Fruit fly (Drosophila melanogaster) whole organism, embryonic: Measurements from ENCODE around the gene Pgd.

ENCODE experiments used
- CG10565 ChIP-seq: fragments of 200-800 bp; sonication (Bioruptor generic); optimal IDR thresholded peaks from 3 replicates; lab custom pipeline; 2016; ENCODE audit warnings: missing biosample characterization, mild to moderate bottlenecking, missing genetic modification characterization
- CG11696 ChIP-seq: fragments of 200-800 bp; sonication (Bioruptor generic); IDR thresholded peaks from 2 replicates; pipeline ENCODE4 v1.3.6; 2022; ENCODE audit warnings: missing biosample characterization, missing genetic modification characterization
- CG14441 ChIP-seq: fragments of 200-800 bp; sonication (Bioruptor generic); IDR thresholded peaks from 2 replicates; pipeline ENCODE4 v1.3.6; 2022; ENCODE audit warnings: missing biosample characterization, missing genetic modification characterization
- CG15696 ChIP-seq: fragments of 200-800 bp; sonication (Bioruptor generic); optimal IDR thresholded peaks from 2 replicates; lab custom pipeline; 2019; ENCODE audit warnings: missing biosample characterization, mild to moderate bottlenecking, missing genetic modification characterization, moderate library complexity
- CG17359 ChIP-seq: fragments of 200-800 bp; sonication (Bioruptor generic); optimal IDR thresholded peaks from 3 replicates; lab custom pipeline; 2018; ENCODE audit warnings: missing biosample characterization, mild to moderate bottlenecking, missing genetic modification characterization, moderate library complexity
- CG2202 ChIP-seq: fragments of 200-800 bp; sonication (Bioruptor generic); optimal IDR thresholded peaks from 2 replicates; lab custom pipeline; 2018; ENCODE audit warnings: missing biosample characterization, mild to moderate bottlenecking, missing genetic modification characterization
- CG31365 ChIP-seq: fragments of 200-800 bp; sonication (Bioruptor generic); optimal IDR thresholded peaks from 2 replicates; lab custom pipeline; 2018; ENCODE audit warnings: missing biosample characterization, mild to moderate bottlenecking, missing genetic modification characterization
- CG4424 ChIP-seq: fragments of 200-800 bp; sonication (Bioruptor generic); optimal IDR thresholded peaks from 3 replicates; lab custom pipeline; 2016; ENCODE audit warnings: missing biosample characterization, missing genetic modification characterization
- CG6689 ChIP-seq: fragments of 200-800 bp; sonication (Bioruptor generic); IDR thresholded peaks from 2 replicates; pipeline ENCODE4 v1.3.6; 2022; ENCODE audit warnings: missing biosample characterization, missing genetic modification characterization
- CG8281 ChIP-seq: fragments of 200-800 bp; sonication (Bioruptor generic); optimal IDR thresholded peaks from 2 replicates; lab custom pipeline; 2018; ENCODE audit warnings: missing biosample characterization, mild to moderate bottlenecking, missing genetic modification characterization, moderate library complexity
- CG8290 ChIP-seq, 3 experiments: fragments of 200-800 bp; sonication (Bioruptor generic); optimal IDR thresholded peaks; 2 replicates each; lab custom pipeline; 2016 to 2019; ENCODE audit warnings: missing biosample characterization in 3 of 3, missing genetic modification characterization in 3 of 3, mild to moderate bottlenecking in 2 of 3, moderate library complexity in 1 of 3
- CG8359 ChIP-seq: fragments of 200-800 bp; sonication (Bioruptor generic); optimal IDR thresholded peaks from 2 replicates; lab custom pipeline; 2017; ENCODE audit warnings: missing biosample characterization, mild to moderate bottlenecking, missing genetic modification characterization, borderline replicate concordance
- CG9932 ChIP-seq: fragments of 200-800 bp; sonication (Bioruptor generic); IDR thresholded peaks from 2 replicates; pipeline ENCODE4 v1.3.6; 2022; ENCODE audit warnings: missing biosample characterization, missing genetic modification characterization
- Dfd ChIP-seq, 2 experiments: fragments of >200 bp; optimal IDR thresholded peaks; 2 replicates each; lab custom pipeline; 2017; ENCODE audit warnings: missing biosample characterization in 2 of 2, missing genetic modification characterization in 2 of 2
- Drgx ChIP-seq: fragments of 200-800 bp; sonication (Bioruptor generic); IDR thresholded peaks from 2 replicates; pipeline ENCODE4 v1.3.6; 2022; ENCODE audit warnings: missing biosample characterization, missing genetic modification characterization
- E2f1 ChIP-seq: fragments of 200-800 bp; sonication (Bioruptor generic); IDR thresholded peaks from 2 replicates; pipeline ENCODE4 v1.3.6; 2022; ENCODE audit warnings: missing biosample characterization, missing genetic modification characterization
- Ets65A ChIP-seq: fragments of 200-800 bp; sonication (Bioruptor generic); peaks from one replicate; lab custom pipeline; 2016; ENCODE audit warnings: missing biosample characterization, missing genetic modification characterization
- MBD-R2 ChIP-seq: fragments of 200-800 bp; sonication (Bioruptor generic); IDR thresholded peaks from 2 replicates; pipeline ENCODE4 v1.3.6; 2022; ENCODE audit warnings: missing biosample characterization, missing genetic modification characterization
- Med ChIP-seq: fragments of 200-800 bp; sonication (Bioruptor generic); peaks from one replicate; lab custom pipeline; 2016; ENCODE audit warnings: missing biosample characterization, missing genetic modification characterization, mild to moderate bottlenecking, inconsistent platforms, moderate library complexity
- Ptx1 ChIP-seq: fragments of 200-800 bp; sonication (Bioruptor generic); IDR thresholded peaks from 2 replicates; pipeline ENCODE4 v1.3.6; 2022; ENCODE audit warnings: missing biosample characterization, missing genetic modification characterization
- Side ChIP-seq: fragments of 200-800 bp; sonication (Bioruptor generic); optimal IDR thresholded peaks from 2 replicates; lab custom pipeline; 2016; ENCODE audit warnings: missing biosample characterization, missing genetic modification characterization
- Ssrp ChIP-seq: fragments of 200-800 bp; sonication (Bioruptor generic); optimal IDR thresholded peaks from 2 replicates; lab custom pipeline; 2018; ENCODE audit warnings: missing biosample characterization, mild to moderate bottlenecking, missing genetic modification characterization, moderate library complexity
- Tbp ChIP-seq: fragments of >200 bp; optimal IDR thresholded peaks from 2 replicates; lab custom pipeline; 2018; ENCODE audit warnings: missing biosample characterization, missing genetic modification characterization
- Xbp1 ChIP-seq: fragments of 200-800 bp; sonication (Bioruptor generic); optimal IDR thresholded peaks from 3 replicates; lab custom pipeline; 2016; ENCODE audit warnings: missing biosample characterization, mild to moderate bottlenecking, missing genetic modification characterization
- Xrp1 ChIP-seq: fragments of 200-800 bp; sonication (Bioruptor generic); IDR thresholded peaks from 2 replicates; pipeline ENCODE4 v1.3.6; 2022; ENCODE audit warnings: missing biosample characterization, missing genetic modification characterization
- crp ChIP-seq, 2 experiments: fragments of 200-800 bp; sonication (Bioruptor generic); optimal IDR thresholded peaks; 2 replicates in 1 of 2; 3 replicates in 1 of 2; lab custom pipeline; 2017; ENCODE audit warnings: missing biosample characterization in 2 of 2, missing genetic modification characterization in 2 of 2, mild to moderate bottlenecking in 1 of 2, moderate library complexity in 1 of 2
- dysf ChIP-seq: fragments of 200-800 bp; sonication (Bioruptor generic); IDR thresholded peaks from 3 replicates; pipeline ENCODE4 v1.3.6; 2022; ENCODE audit warnings: missing biosample characterization, missing genetic modification characterization
- esg ChIP-seq: fragments of 200-800 bp; sonication (Bioruptor generic); conservative IDR thresholded peaks from 2 replicates; pipeline ENCODE4 v1.3.6; 2022; ENCODE audit warnings: missing biosample characterization, missing genetic modification characterization
- grau ChIP-seq: fragments of 200-800 bp; optimal IDR thresholded peaks from 3 replicates; lab custom pipeline; 2019; ENCODE audit warnings: missing biosample characterization, mild to moderate bottlenecking, missing genetic modification characterization, moderate library complexity
- lmd ChIP-seq: fragments of 200-800 bp; sonication (Bioruptor generic); IDR thresholded peaks from 2 replicates; pipeline ENCODE4 v1.3.6; 2022; ENCODE audit warnings: missing biosample characterization, missing genetic modification characterization
- ranshi ChIP-seq: fragments of 200-800 bp; sonication (Bioruptor generic); IDR thresholded peaks from 2 replicates; pipeline ENCODE4 v1.3.6; 2022; ENCODE audit warnings: missing biosample characterization, missing genetic modification characterization
- row ChIP-seq: fragments of 200-800 bp; sonication (Bioruptor generic); IDR thresholded peaks from 3 replicates; pipeline ENCODE4 v1.3.6; 2022; ENCODE audit warnings: missing biosample characterization, missing genetic modification characterization
- sens-2 ChIP-seq: fragments of 200-800 bp; sonication (Bioruptor generic); IDR thresholded peaks from 2 replicates; pipeline ENCODE4 v1.3.6; 2022; ENCODE audit warnings: missing biosample characterization, missing genetic modification characterization
- tin ChIP-seq: fragments of 200-800 bp; sonication (Bioruptor generic); optimal IDR thresholded peaks from 3 replicates; lab custom pipeline; 2016; ENCODE audit warnings: missing biosample characterization, missing genetic modification characterization
- vvl ChIP-seq: fragments of 200-800 bp; sonication (Bioruptor generic); IDR thresholded peaks from 2 replicates; pipeline ENCODE4 v1.3.6; 2022; ENCODE audit warnings: missing biosample characterization, missing genetic modification characterization
- zen ChIP-seq: fragments of 200-800 bp; sonication (Bioruptor generic); optimal IDR thresholded peaks from 3 replicates; lab custom pipeline; 2018; ENCODE audit warnings: missing biosample characterization, mild to moderate bottlenecking, missing genetic modification characterization, moderate library complexity
- zfh1 ChIP-seq: fragments of 200-800 bp; sonication (Bioruptor generic); IDR thresholded peaks from 3 replicates; pipeline ENCODE4 v1.3.6; 2022; ENCODE audit warnings: missing biosample characterization, missing genetic modification characterization

Pgd gene

dm6 chrX:2106367-2106766 lies 38.6 kb upstream of the Pgd start (continued):
- no peak for TF ChIP-seq crp (GFP tag; optimal IDR thresholded peaks at IDR 0.05; lab: Kevin White, UChicago)
- TF ChIP-seq Side: no peak
- TF ChIP-seq CG2202 (tag; lab: Kevin White, UChicago): no peak
- TF ChIP-seq, all 482 proteins: peak for 22

dm6 chrX:2107782-2108409 lies 37.0 kb upstream of the Pgd start:
- TF ChIP-seq Drgx (GFP tag; lab: Robert Waterston, UW): peak; percentile 91
- TF ChIP-seq sens-2 (GFP tag; lab: Robert Waterston, UW): no peak
- peak; percentile 7 for TF ChIP-seq CG17359
- TF ChIP-seq Ptx1 (GFP tag; lab: Robert Waterston, UW): peak; percentile 31; the same call in 1 of the 2 replicates
- peak; percentile 43; the same call in 2 of the 3 replicates for TF ChIP-seq row
- 0 out of 2 replicates have a peak, but pooled peaks have one; percentile 19 for TF ChIP-seq lmd (GFP tag; lab: Robert Waterston, UW)
- 0 out of 2 replicates have a peak, but pooled peaks have one; percentile 12 for TF ChIP-seq CG9932
- peak; percentile 27; the same call in 1 of the 2 replicates for TF ChIP-seq CG14441 (GFP tag; lab: Robert Waterston, UW)
- peak; percentile 65 for TF ChIP-seq CG8281
- TF ChIP-seq CG8359 (GFP tag; lab: Kevin White, UChicago): no peak
- no peak for TF ChIP-seq CG10565 (GFP tag; lab: Kevin White, UChicago)
- peak; percentile 60 for TF ChIP-seq grau (tag; lab: Kevin White, UChicago)
- peak; percentile 31; the same call in 1 of the 3 replicates for TF ChIP-seq dysf
- peak; percentile 3 for TF ChIP-seq Xbp1 (GFP tag; lab: Kevin White, UChicago)
- 0 out of 2 replicates have a peak, but pooled peaks have one; percentile 7 for TF ChIP-seq E2f1 (GFP tag; lab: Robert Waterston, UW)
- no peak for TF ChIP-seq zen (tag; lab: Kevin White, UChicago)
- TF ChIP-seq vvl (GFP tag; lab: Robert Waterston, UW): 0 out of 2 replicates have a peak, but pooled peaks have one; percentile 38

dm6 chrX:2108639-2109038 lies 36.3 kb upstream of the Pgd start:
- peak; percentile 36; the same call in 1 of the 2 replicates for TF ChIP-seq ranshi
- peak; percentile 9 for TF ChIP-seq tin (GFP tag; lab: Kevin White, UChicago)
- peak; percentile 72 for TF ChIP-seq CG31365 (tag; lab: Kevin White, UChicago)
- TF ChIP-seq CG15696 (tag; lab: Kevin White, UChicago): peak; percentile 24
- TF ChIP-seq MBD-R2 (GFP tag; lab: Robert Waterston, UW): no peak
- no peak for TF ChIP-seq Tbp (GFP tag; lab: Kevin White, UChicago)
- peak; percentile 48; the same call in 1 of the 3 replicates for TF ChIP-seq zfh1 (GFP tag; lab: Robert Waterston, UW)
- 0 out of 2 replicates have a peak, but pooled peaks have one; percentile 21 for TF ChIP-seq CG6689 (GFP tag; lab: Robert Waterston, UW)
- TF ChIP-seq Drgx (GFP tag; lab: Robert Waterston, UW): peak; percentile 81
- peak; percentile 76 for TF ChIP-seq Ets65A (GFP tag; lab: Kevin White, UChicago)
- peak; percentile 49 for TF ChIP-seq CG8290 (GFP tag; optimal IDR thresholded peaks at IDR 0.05; lab: Kevin White, UChicago)
- no peak for TF ChIP-seq CG8290 (tag; optimal IDR thresholded peaks at IDR 0.05; lab: Kevin White, UChicago)
- TF ChIP-seq CG11696: no peak
- TF ChIP-seq Med (GFP tag; lab: Kevin White, UChicago): peak; percentile 66
- TF ChIP-seq CG4424: no peak
- TF ChIP-seq esg (GFP tag; lab: Robert Waterston, UW): 0 out of 2 replicates have a peak, but pooled peaks have one; percentile 10
- no peak for TF ChIP-seq Ssrp
- peak; percentile 46 for TF ChIP-seq grau (tag; lab: Kevin White, UChicago)
- TF ChIP-seq CG2202 (tag; lab: Kevin White, UChicago): no peak
- peak; percentile 28; the same call in 1 of the 2 replicates for TF ChIP-seq Xrp1 (GFP tag; lab: Robert Waterston, UW)
- peak in 1 of 2 experiments; percentile 35 for TF ChIP-seq Dfd (GFP tag; optimal IDR thresholded peaks at IDR 0.05; lab: Kevin White, UChicago)
